Worm (Caenorhabditis elegans): ENCODE results near the gene nhr-57.

nhr-57 gene

DNA sequence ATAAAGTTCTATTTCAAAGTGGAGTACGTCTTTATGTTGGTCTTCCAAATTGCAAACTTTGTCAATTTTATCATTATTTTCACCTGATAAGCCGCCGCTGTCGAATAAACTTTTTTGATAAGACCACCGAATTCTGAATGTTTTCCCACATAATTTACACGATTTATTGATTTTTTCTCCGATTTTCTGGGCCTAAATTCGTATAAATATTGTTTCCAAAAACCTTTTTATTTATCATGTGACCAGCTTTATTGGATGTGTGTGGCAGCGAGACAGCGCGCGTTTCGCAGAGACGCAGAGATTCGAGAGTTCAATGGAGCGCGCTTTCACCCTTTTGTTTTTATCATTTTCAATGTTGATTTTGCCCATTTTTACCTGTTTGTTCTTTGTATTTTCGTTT lies 11.3 kb downstream of the nhr-57 start:
- TF ChIP-seq ztf-23 (GFP tag; IDR thresholded peaks at IDR 0.05), result no peak
- no peak for TF ChIP-seq klf-2 (GFP tag; conservative IDR thresholded peaks at IDR 0.05)
- TF ChIP-seq ztf-29 (GFP tag; IDR thresholded peaks at IDR 0.05), result no peak
- TF ChIP-seq T22C8.4 (GFP tag; IDR thresholded peaks at IDR 0.05), result no peak
- TF ChIP-seq cog-1 (tag; optimal IDR thresholded peaks at IDR 0.05), result no peak
- TF ChIP-seq flt-1 (GFP tag; IDR thresholded peaks at IDR 0.05), result no peak
- no peak for TF ChIP-seq ref-1 (GFP tag; conservative IDR thresholded peaks at IDR 0.05)
- TF ChIP-seq med-1 (GFP tag; optimal IDR thresholded peaks at IDR 0.05; ENCODE audit: insufficient read depth), result no peak
- TF ChIP-seq tab-1 (GFP tag; IDR thresholded peaks at IDR 0.05), result no peak

ce11 chrV:4144205-4144604 lies 12.5 kb downstream of the nhr-57 start, which contains the start of gene Y45G5AL.1:
Y45G5AL.1 (plus strand) TSS chrV:4144505.
- TF ChIP-seq flt-1 (GFP tag; IDR thresholded peaks at IDR 0.05) (no peak), cog-1 (tag; optimal IDR thresholded peaks at IDR 0.05) (no peak), ztf-23 (GFP tag; IDR thresholded peaks at IDR 0.05) (no peak), T22C8.4 (GFP tag; IDR thresholded peaks at IDR 0.05) (no peak)

ce11 chrV:4151400-4151799 lies 19.7 kb downstream of the nhr-57 start:
- TF ChIP-seq tab-1 (GFP tag; IDR thresholded peaks at IDR 0.05) (peak; percentile 47; the same call in 1 of the 2 replicates), ztf-23 (GFP tag; IDR thresholded peaks at IDR 0.05) (no peak), flt-1 (GFP tag; IDR thresholded peaks at IDR 0.05) (peak; percentile 48; the same call in 1 of the 2 replicates)

- TF ChIP-seq med-1 (GFP tag; optimal IDR thresholded peaks at IDR 0.05; ENCODE audit: insufficient read depth) (no peak), ref-1 (GFP tag; conservative IDR thresholded peaks at IDR 0.05) (no peak)
These were observed 20.5 kb downstream of the nhr-57 start, which contains the start of gene Y45G5AM.6 for ce11 chrV:4152200-4152599. Y45G5AM.6 (minus strand) TSS chrV:4152300.

DNA sequence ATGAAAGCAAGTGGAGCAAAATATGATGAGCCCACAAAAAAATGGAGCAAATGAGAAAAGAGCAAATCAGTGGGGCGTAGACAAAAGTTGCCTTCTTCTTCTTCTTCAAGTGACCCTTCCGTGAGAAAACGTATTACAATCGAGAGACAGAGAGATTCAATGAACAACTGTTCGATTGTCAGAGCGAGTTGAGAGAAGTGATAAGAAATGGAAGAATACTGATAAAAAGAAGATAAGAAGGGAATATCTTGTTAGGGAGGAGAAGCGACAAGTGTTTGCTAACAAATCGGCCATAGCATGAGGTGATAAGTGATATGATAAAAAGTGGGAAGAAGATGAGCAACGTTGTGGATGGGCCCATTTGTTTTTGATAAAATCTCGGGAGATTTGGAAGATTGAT lies 25.6 kb downstream of the nhr-57 start:
- no peak for TF ChIP-seq ztf-29 (GFP tag; IDR thresholded peaks at IDR 0.05)
- no peak for TF ChIP-seq klf-2 (GFP tag; conservative IDR thresholded peaks at IDR 0.05)
- TF ChIP-seq tab-1 (GFP tag; IDR thresholded peaks at IDR 0.05), result no peak
- TF ChIP-seq flt-1 (GFP tag; IDR thresholded peaks at IDR 0.05), result no peak
- TF ChIP-seq ztf-23 (GFP tag; IDR thresholded peaks at IDR 0.05), result no peak
- TF ChIP-seq med-1 (GFP tag; optimal IDR thresholded peaks at IDR 0.05; ENCODE audit: insufficient read depth), result no peak
- TF ChIP-seq ref-1 (GFP tag; conservative IDR thresholded peaks at IDR 0.05), result no peak
- TF ChIP-seq T22C8.4 (GFP tag; IDR thresholded peaks at IDR 0.05), result no peak

- TF ChIP-seq med-1 (GFP tag; optimal IDR thresholded peaks at IDR 0.05; ENCODE audit: insufficient read depth) (no peak), T22C8.4 (GFP tag; IDR thresholded peaks at IDR 0.05) (no peak), flt-1 (GFP tag; IDR thresholded peaks at IDR 0.05) (no peak), ref-1 (GFP tag; conservative IDR thresholded peaks at IDR 0.05) (no peak), cog-1 (tag; optimal IDR thresholded peaks at IDR 0.05) (no peak), klf-2 (GFP tag; conservative IDR thresholded peaks at IDR 0.05) (no peak), ztf-29 (GFP tag; IDR thresholded peaks at IDR 0.05) (no peak), tab-1 (GFP tag; IDR thresholded peaks at IDR 0.05) (no peak), ztf-23 (GFP tag; IDR thresholded peaks at IDR 0.05) (no peak)
These were observed 28.4 kb downstream of the nhr-57 start, which contains the start of gene Y45G5AM.5 for ce11 chrV:4160086-4160485. Y45G5AM.5 (plus strand) TSS chrV:4160386.

- TF ChIP-seq med-1 (GFP tag; optimal IDR thresholded peaks at IDR 0.05; ENCODE audit: insufficient read depth) (no peak), ref-1 (GFP tag; conservative IDR thresholded peaks at IDR 0.05) (no peak), tab-1 (GFP tag; IDR thresholded peaks at IDR 0.05) (no peak), cog-1 (tag; optimal IDR thresholded peaks at IDR 0.05) (no peak), klf-2 (GFP tag; conservative IDR thresholded peaks at IDR 0.05) (no peak), flt-1 (GFP tag; IDR thresholded peaks at IDR 0.05) (no peak), T22C8.4 (GFP tag; IDR thresholded peaks at IDR 0.05) (no peak), ztf-29 (GFP tag; IDR thresholded peaks at IDR 0.05) (no peak), ztf-23 (GFP tag; IDR thresholded peaks at IDR 0.05) (no peak)
These were observed 31.2 kb downstream of the nhr-57 start, which contains the start of gene Y45G5AM.4 for ce11 chrV:4162922-4163321. Y45G5AM.4 (plus strand) TSS chrV:4163222.

ce11 chrV:4164504-4164959 lies 32.8 kb downstream of the nhr-57 start, which contains the start of gene Y45G5AM.3:
Y45G5AM.3 (plus strand) TSS chrV:4164554.
- TF ChIP-seq ztf-29 (GFP tag; IDR thresholded peaks at IDR 0.05), result no peak
- no peak for TF ChIP-seq med-1 (GFP tag; optimal IDR thresholded peaks at IDR 0.05; ENCODE audit: insufficient read depth)
- TF ChIP-seq flt-1 (GFP tag; IDR thresholded peaks at IDR 0.05), result no peak
- TF ChIP-seq klf-2 (GFP tag; conservative IDR thresholded peaks at IDR 0.05), result no peak
- TF ChIP-seq T22C8.4 (GFP tag; IDR thresholded peaks at IDR 0.05), result no peak
- TF ChIP-seq ref-1 (GFP tag; conservative IDR thresholded peaks at IDR 0.05), result no peak
- TF ChIP-seq ztf-23 (GFP tag; IDR thresholded peaks at IDR 0.05), result no peak
- no peak for TF ChIP-seq cog-1 (tag; optimal IDR thresholded peaks at IDR 0.05)
- no peak for TF ChIP-seq tab-1 (GFP tag; IDR thresholded peaks at IDR 0.05)

DNA sequence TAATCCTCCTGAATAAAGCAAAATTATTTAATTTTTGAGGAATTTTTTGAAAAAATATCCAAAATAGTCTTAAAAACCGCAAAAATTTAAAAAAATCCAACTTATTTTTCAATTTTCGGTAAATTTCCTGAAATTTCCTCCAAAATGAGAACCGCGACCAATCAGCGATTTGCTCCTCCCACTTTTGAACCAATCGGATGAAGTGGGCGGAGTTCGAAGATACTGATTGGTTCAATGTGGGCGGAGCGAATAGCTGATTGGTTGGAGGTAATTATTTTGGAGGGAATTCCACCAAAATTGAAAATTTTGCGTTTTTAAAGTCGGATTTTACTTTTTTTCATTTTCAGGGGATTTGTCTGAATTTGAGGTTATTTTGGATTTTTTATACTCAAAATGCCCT lies 36.4 kb downstream of the nhr-57 start:
- TF ChIP-seq ztf-23 (GFP tag; IDR thresholded peaks at IDR 0.05) (no peak), flt-1 (GFP tag; IDR thresholded peaks at IDR 0.05) (no peak), cog-1 (tag; optimal IDR thresholded peaks at IDR 0.05) (no peak), med-1 (GFP tag; optimal IDR thresholded peaks at IDR 0.05; ENCODE audit: insufficient read depth) (no peak), ztf-29 (GFP tag; IDR thresholded peaks at IDR 0.05) (no peak), tab-1 (GFP tag; IDR thresholded peaks at IDR 0.05) (no peak), ref-1 (GFP tag; conservative IDR thresholded peaks at IDR 0.05) (no peak), klf-2 (GFP tag; conservative IDR thresholded peaks at IDR 0.05) (no peak), T22C8.4 (GFP tag; IDR thresholded peaks at IDR 0.05) (no peak)

DNA sequence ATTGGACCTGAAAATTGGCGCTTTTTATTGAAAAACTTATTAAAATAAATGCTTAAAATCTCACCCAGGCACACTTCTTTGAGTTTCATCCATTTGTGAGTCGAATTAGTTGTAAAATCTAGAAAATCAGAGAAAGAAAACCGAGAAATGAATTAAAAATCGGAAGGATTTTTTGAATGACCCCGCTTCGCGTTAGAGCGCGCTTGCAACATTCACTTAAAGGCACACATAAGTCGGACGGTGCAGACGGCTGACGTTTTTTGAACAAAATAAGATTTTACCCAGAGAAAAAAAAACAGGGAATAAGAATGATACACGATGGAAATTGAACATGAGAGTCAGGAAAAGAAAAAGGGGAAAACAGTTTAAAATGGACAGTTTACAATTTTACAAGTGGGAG lies 38.0 kb downstream of the nhr-57 start:
- TF ChIP-seq cog-1 (tag; optimal IDR thresholded peaks at IDR 0.05) (no peak), med-1 (GFP tag; optimal IDR thresholded peaks at IDR 0.05; ENCODE audit: insufficient read depth) (no peak), ref-1 (GFP tag; conservative IDR thresholded peaks at IDR 0.05) (no peak), tab-1 (GFP tag; IDR thresholded peaks at IDR 0.05) (no peak), T22C8.4 (GFP tag; IDR thresholded peaks at IDR 0.05) (no peak), ztf-23 (GFP tag; IDR thresholded peaks at IDR 0.05) (no peak), klf-2 (GFP tag; conservative IDR thresholded peaks at IDR 0.05) (no peak)

Data from whole organism, midembryonic.